Worm (Caenorhabditis elegans) whole organism, mixed stage, embryonic: ENCODE measurements around the gene C02B10.3.

Experiments used
- M03D4.4 ChIP-seq: sonication (generic microtip); optimal IDR thresholded peaks from 2 replicates; lab custom pipeline; 2017; ENCODE audit warnings: mild to moderate bottlenecking, missing genetic modification characterization, missing compliant biosample characterization
- bed-3 ChIP-seq: fragments of 200-800 bp; sonication (Bioruptor generic); optimal IDR thresholded peaks from 3 replicates; lab custom pipeline; 2018; ENCODE audit warnings: mild to moderate bottlenecking, missing genetic modification characterization, moderate library complexity, missing compliant biosample characterization
- blmp-1 ChIP-seq: fragments of 150-350 bp; optimal IDR thresholded peaks from 2 replicates; lab custom pipeline; 2014; ENCODE audit warnings: missing biosample characterization, missing genetic modification characterization
- ceh-39 ChIP-seq: fragments of 150-350 bp; optimal IDR thresholded peaks from 2 replicates; lab custom pipeline; 2014; ENCODE audit warnings: missing biosample characterization, missing genetic modification characterization
- ceh-43 ChIP-seq: fragments of 200-800 bp; sonication (Bioruptor generic); optimal IDR thresholded peaks from 2 replicates; lab custom pipeline; 2018; ENCODE audit warnings: mild to moderate bottlenecking, missing genetic modification characterization, moderate library complexity, missing compliant biosample characterization
- ceh-83 ChIP-seq: fragments of 200-800 bp; sonication (Bioruptor generic); optimal IDR thresholded peaks from 2 replicates; lab custom pipeline; 2018; ENCODE audit warnings: mild to moderate bottlenecking, missing genetic modification characterization, missing compliant biosample characterization
- cnd-1 ChIP-seq: fragments of 200-800 bp; sonication (Bioruptor generic); optimal IDR thresholded peaks from 2 replicates; lab custom pipeline; 2018; ENCODE audit warnings: mild to moderate bottlenecking, missing genetic modification characterization, missing compliant biosample characterization
- drap-1 ChIP-seq: fragments of 200-800 bp; sonication (Bioruptor generic); optimal IDR thresholded peaks from 3 replicates; lab custom pipeline; 2018; ENCODE audit warnings: mild to moderate bottlenecking, missing genetic modification characterization, missing compliant biosample characterization
- elt-1 ChIP-seq: sonication (generic microtip); optimal IDR thresholded peaks from 2 replicates; lab custom pipeline; 2017; ENCODE audit warnings: missing genetic modification characterization, mild to moderate bottlenecking, missing compliant biosample characterization, antibody characterized with exemption, moderate library complexity, borderline replicate concordance; ENCODE audit not compliant: insufficient read depth
- elt-3 ChIP-seq: fragments of 150-350 bp; optimal IDR thresholded peaks from 2 replicates; lab custom pipeline; 2014; ENCODE audit warnings: missing biosample characterization, missing genetic modification characterization
- flh-1 ChIP-seq: fragments of 200-800 bp; sonication (Bioruptor generic); optimal IDR thresholded peaks from 2 replicates; lab custom pipeline; 2018; ENCODE audit warnings: mild to moderate bottlenecking, missing genetic modification characterization, moderate library complexity, missing compliant biosample characterization
- ham-2 ChIP-seq: fragments of 200-800 bp; sonication (Bioruptor generic); optimal IDR thresholded peaks from 2 replicates; lab custom pipeline; 2018; ENCODE audit warnings: mild to moderate bottlenecking, missing genetic modification characterization, missing compliant biosample characterization
- hlh-1 ChIP-seq: fragments of 150-350 bp; optimal IDR thresholded peaks from 2 replicates; lab custom pipeline; 2014; ENCODE audit warnings: missing biosample characterization, missing genetic modification reagents, missing genetic modification characterization
- lsy-2 ChIP-seq: fragments of 150-350 bp; optimal IDR thresholded peaks from 2 replicates; lab custom pipeline; 2014; ENCODE audit warnings: missing biosample characterization, missing genetic modification characterization
- mep-1 ChIP-seq: fragments of 150-350 bp; optimal IDR thresholded peaks from 2 replicates; lab custom pipeline; 2017; ENCODE audit warnings: missing biosample characterization, missing genetic modification reagents, missing genetic modification characterization, inconsistent platforms
- mls-2 ChIP-seq: sonication (generic microtip); optimal IDR thresholded peaks from 2 replicates; lab custom pipeline; 2016; ENCODE audit warnings: mild to moderate bottlenecking, missing genetic modification characterization, moderate library complexity, missing compliant biosample characterization
- nhr-12 ChIP-seq: fragments of 150-350 bp; optimal IDR thresholded peaks from 2 replicates; lab custom pipeline; 2014; ENCODE audit warnings: missing biosample characterization, missing genetic modification characterization
- nhr-2 ChIP-seq: fragments of 150-350 bp; optimal IDR thresholded peaks from 2 replicates; lab custom pipeline; 2014; ENCODE audit warnings: missing biosample characterization, missing genetic modification characterization
- nhr-237 ChIP-seq: fragments of 150-350 bp; optimal IDR thresholded peaks from 2 replicates; lab custom pipeline; 2014; ENCODE audit warnings: missing biosample characterization, missing genetic modification characterization
- nhr-28 ChIP-seq: fragments of 150-350 bp; optimal IDR thresholded peaks from 2 replicates; lab custom pipeline; 2014; ENCODE audit warnings: missing biosample characterization, missing genetic modification characterization
- nhr-76 ChIP-seq: sonication (generic microtip); optimal IDR thresholded peaks from 2 replicates; lab custom pipeline; 2017; ENCODE audit warnings: missing biosample characterization, missing genetic modification characterization
- pha-4 ChIP-seq: fragments of 150-350 bp; optimal IDR thresholded peaks from 2 replicates; lab custom pipeline; 2018; ENCODE audit warnings: missing biosample characterization, missing genetic modification reagents, missing genetic modification characterization
- sem-2 ChIP-seq: fragments of 200-800 bp; sonication (Bioruptor generic); optimal IDR thresholded peaks from 2 replicates; lab custom pipeline; 2018; ENCODE audit warnings: mild to moderate bottlenecking, missing genetic modification characterization, missing compliant biosample characterization
- sptf-1 ChIP-seq: sonication (generic microtip); optimal IDR thresholded peaks from 2 replicates; lab custom pipeline; 2017; ENCODE audit warnings: mild to moderate bottlenecking, missing genetic modification characterization, moderate library complexity, missing compliant biosample characterization
- tbx-8 ChIP-seq: fragments of 200-800 bp; sonication (Bioruptor generic); optimal IDR thresholded peaks from 2 replicates; lab custom pipeline; 2018; ENCODE audit warnings: mild to moderate bottlenecking, missing genetic modification characterization, moderate library complexity, missing compliant biosample characterization
- unc-120 ChIP-seq: sonication (generic microtip); optimal IDR thresholded peaks from 2 replicates; lab custom pipeline; 2017; ENCODE audit warnings: missing genetic modification characterization, missing compliant biosample characterization; ENCODE audit not compliant: poor library complexity, severe bottlenecking
- unc-39 ChIP-seq: fragments of 150-350 bp; optimal IDR thresholded peaks from 2 replicates; lab custom pipeline; 2014; ENCODE audit warnings: missing biosample characterization, missing genetic modification characterization
- unc-62 ChIP-seq: fragments of 150-350 bp; optimal IDR thresholded peaks from 2 replicates; lab custom pipeline; 2014; ENCODE audit warnings: missing biosample characterization, missing genetic modification reagents, missing genetic modification characterization
- zip-8 ChIP-seq: fragments of 150-350 bp; optimal IDR thresholded peaks from 2 replicates; lab custom pipeline; 2014; ENCODE audit warnings: missing biosample characterization, missing genetic modification characterization
- ztf-11 ChIP-seq: fragments of 150-350 bp; optimal IDR thresholded peaks from 2 replicates; lab custom pipeline; 2014; ENCODE audit warnings: missing biosample characterization, missing genetic modification characterization

The C02B10.3 gene

DNA sequence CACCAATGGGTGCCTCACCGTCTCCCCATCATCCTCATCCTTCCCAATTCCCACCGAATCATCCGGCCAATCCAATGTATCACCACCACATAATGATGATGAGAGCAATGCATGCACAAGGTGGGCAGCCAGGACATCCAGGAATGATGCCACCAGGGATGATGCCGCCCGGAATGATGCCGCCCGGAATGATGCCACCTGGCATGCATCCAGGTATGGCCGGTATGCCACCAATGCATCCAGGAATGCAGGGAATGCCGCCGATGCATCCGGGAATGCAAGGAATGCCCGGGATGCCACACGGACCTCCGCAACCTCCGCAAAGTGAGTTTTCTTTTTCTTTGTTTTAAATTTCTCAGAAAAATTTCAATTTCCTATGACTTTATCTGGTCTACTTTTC lies 17.3 kb downstream of the C02B10.3 start:
- TF ChIP-seq elt-3 (tag; lab: Kevin White, UChicago), result no peak
- TF ChIP-seq ztf-11, result no peak
- no peak for TF ChIP-seq ham-2 (GFP tag; lab: Kevin White, UChicago)
- no peak for TF ChIP-seq lsy-2 (tag; lab: Kevin White, UChicago)
- no peak for TF ChIP-seq ceh-83 (GFP tag; lab: Kevin White, UChicago)
- TF ChIP-seq M03D4.4, result no peak
- no peak for TF ChIP-seq nhr-12 (tag; lab: Kevin White, UChicago)
- no peak for TF ChIP-seq nhr-237
- no peak for TF ChIP-seq ceh-43
- no peak for TF ChIP-seq unc-62
- no peak for TF ChIP-seq flh-1
- no peak for TF ChIP-seq bed-3 (GFP tag; lab: Kevin White, UChicago)
- no peak for TF ChIP-seq hlh-1 (tag; lab: Kevin White, UChicago)
- no peak for TF ChIP-seq nhr-28
- no peak for TF ChIP-seq sem-2 (GFP tag; lab: Kevin White, UChicago)
- TF ChIP-seq nhr-2 (tag; lab: Kevin White, UChicago), result no peak

DNA sequence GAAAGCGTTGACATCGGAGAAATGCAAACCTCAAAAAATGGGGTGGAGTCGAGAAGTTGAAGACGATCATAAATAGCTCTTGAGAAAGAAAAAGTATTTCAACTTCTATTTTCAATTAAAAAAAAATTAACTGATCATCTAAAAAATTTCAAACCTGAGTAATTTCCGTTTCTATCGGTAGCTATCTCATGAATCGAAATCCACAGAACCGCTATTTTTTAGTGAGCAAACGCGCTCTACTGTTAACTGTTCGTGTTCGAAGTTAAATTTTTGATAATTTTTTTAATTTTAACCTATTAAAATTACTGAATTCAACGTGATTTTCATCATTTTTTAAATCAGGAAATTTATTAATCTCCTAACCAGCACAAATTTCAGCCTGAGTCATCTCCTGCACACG lies 19.2 kb downstream of the C02B10.3 start:
- TF ChIP-seq ceh-39 (tag; lab: Kevin White, UChicago) (no peak), hlh-1 (tag; lab: Kevin White, UChicago) (no peak), flh-1 (no peak), pha-4 (tag; lab: Kevin White, UChicago) (no peak), mls-2 (tag; lab: Kevin White, UChicago) (no peak), elt-3 (tag; lab: Kevin White, UChicago) (no peak), zip-8 (tag; lab: Kevin White, UChicago) (no peak), unc-62 (no peak), elt-1 (no peak), ham-2 (GFP tag; lab: Kevin White, UChicago) (no peak), sem-2 (GFP tag; lab: Kevin White, UChicago) (no peak), M03D4.4 (no peak), unc-120 (tag; lab: Kevin White, UChicago) (no peak), cnd-1 (tag; lab: Kevin White, UChicago) (no peak), ceh-83 (GFP tag; lab: Kevin White, UChicago) (no peak), nhr-237 (no peak)
- TF ChIP-seq, all 35 proteins: peak for 0

ce11 chrIV:5082900-5083530 lies 20.1 kb downstream of the C02B10.3 start, which contains the start of gene pygo-1:
Gene pygo-1, plus strand, starts transcription at chrIV:5083303.
- TF ChIP-seq sem-2 (GFP tag; lab: Kevin White, UChicago) (no peak), pha-4 (tag; lab: Kevin White, UChicago) (no peak), drap-1 (GFP tag; lab: Kevin White, UChicago) (no peak), nhr-237 (no peak), M03D4.4 (no peak), ceh-39 (tag; lab: Kevin White, UChicago) (no peak), cnd-1 (tag; lab: Kevin White, UChicago) (no peak), bed-3 (GFP tag; lab: Kevin White, UChicago) (no peak), zip-8 (tag; lab: Kevin White, UChicago) (no peak), unc-39 (tag; lab: Kevin White, UChicago) (no peak)

ce11 chrIV:5081122-5081521 lies 22.0 kb downstream of the C02B10.3 start:
- TF ChIP-seq ceh-43, result no peak
- no peak for TF ChIP-seq mls-2 (tag; lab: Kevin White, UChicago)
- no peak for TF ChIP-seq M03D4.4
- no peak for TF ChIP-seq zip-8 (tag; lab: Kevin White, UChicago)
- TF ChIP-seq mep-1 (tag; lab: Kevin White, UChicago), result no peak
- no peak for TF ChIP-seq nhr-2 (tag; lab: Kevin White, UChicago)
- TF ChIP-seq ceh-39 (tag; lab: Kevin White, UChicago), result no peak
- TF ChIP-seq unc-120 (tag; lab: Kevin White, UChicago), result no peak
- TF ChIP-seq pha-4 (tag; lab: Kevin White, UChicago), result no peak
- TF ChIP-seq flh-1, result no peak
- no peak for TF ChIP-seq nhr-12 (tag; lab: Kevin White, UChicago)
- TF ChIP-seq elt-3 (tag; lab: Kevin White, UChicago), result no peak
- no peak for TF ChIP-seq unc-39 (tag; lab: Kevin White, UChicago)
- TF ChIP-seq blmp-1 (tag; lab: Kevin White, UChicago), result no peak
- no peak for TF ChIP-seq nhr-76 (tag; lab: Kevin White, UChicago)
- TF ChIP-seq unc-62, result no peak
- TF ChIP-seq nhr-237, result no peak
- TF ChIP-seq sptf-1 (tag; lab: Kevin White, UChicago), result no peak
- TF ChIP-seq nhr-28, result no peak
- TF ChIP-seq tbx-8 (GFP tag; lab: Kevin White, UChicago), result no peak
- TF ChIP-seq, all 35 proteins: peak for 0
